Worm (Caenorhabditis elegans) whole organism, L1 larva: ENCODE data around the gene nhr-180.

Experiments
- Y116A8C.19 ChIP-seq: sonication (generic microtip); optimal IDR thresholded peaks from 2 replicates; lab custom pipeline; 2016; ENCODE audit warnings: missing compliant biosample characterization, missing genetic modification characterization, borderline replicate concordance
- aha-1 ChIP-seq: fragments of 150-350 bp; optimal IDR thresholded peaks from 2 replicates; lab custom pipeline; 2014; ENCODE audit warnings: missing biosample characterization, missing genetic modification characterization
- alr-1 ChIP-seq: fragments of 200-800 bp; sonication (Bioruptor generic); optimal IDR thresholded peaks from 2 replicates; lab custom pipeline; 2018; ENCODE audit warnings: borderline replicate concordance, mild to moderate bottlenecking, missing genetic modification characterization, missing compliant biosample characterization
- aly-2 ChIP-seq: fragments of 150-350 bp; optimal IDR thresholded peaks from 2 replicates; lab custom pipeline; 2014; ENCODE audit warnings: missing biosample characterization, missing genetic modification characterization
- ceh-63 ChIP-seq: fragments of 200-800 bp; sonication (Bioruptor generic); optimal IDR thresholded peaks from 2 replicates; lab custom pipeline; 2018; ENCODE audit warnings: mild to moderate bottlenecking, missing genetic modification characterization, missing compliant biosample characterization
- ceh-8 ChIP-seq: fragments of 200-800 bp; sonication (Bioruptor generic); optimal IDR thresholded peaks from 2 replicates; lab custom pipeline; 2018; ENCODE audit warnings: mild to moderate bottlenecking, missing genetic modification characterization, moderate library complexity, missing compliant biosample characterization
- ceh-88 ChIP-seq: fragments of 200-800 bp; sonication (Bioruptor generic); IDR thresholded peaks from 2 replicates; pipeline ENCODE4 v1.3.6; 2022; ENCODE audit warnings: missing genetic modification characterization, missing compliant biosample characterization
- ces-1 ChIP-seq: fragments of 150-350 bp; optimal IDR thresholded peaks from 2 replicates; lab custom pipeline; 2014; ENCODE audit warnings: missing biosample characterization, missing genetic modification reagents, missing genetic modification characterization
- egl-27 ChIP-seq, 2 experiments: fragments of 150-350 bp in 1 of 2; sonication (generic microtip); optimal IDR thresholded peaks; 3 replicates each; lab custom pipeline; 2017 to 2018; ENCODE audit warnings: missing biosample characterization in 2 of 2, missing genetic modification characterization in 2 of 2, missing genetic modification reagents in 2 of 2
- ets-5 ChIP-seq: fragments of 200-800 bp; sonication (Bioruptor generic); IDR thresholded peaks from 2 replicates; pipeline ENCODE4 v1.3.6; 2022; ENCODE audit warnings: missing genetic modification characterization, missing compliant biosample characterization
- fkh-10 ChIP-seq: sonication (generic microtip); optimal IDR thresholded peaks from 2 replicates; lab custom pipeline; 2017; ENCODE audit warnings: missing biosample characterization, missing genetic modification reagents, missing genetic modification characterization
- fkh-4 ChIP-seq: sonication (generic microtip); optimal IDR thresholded peaks from 2 replicates; lab custom pipeline; 2016; ENCODE audit warnings: missing compliant biosample characterization, missing genetic modification characterization, borderline replicate concordance
- fkh-8 ChIP-seq: sonication (generic microtip); optimal IDR thresholded peaks from 2 replicates; lab custom pipeline; 2016; ENCODE audit warnings: mild to moderate bottlenecking, missing genetic modification characterization, missing compliant biosample characterization
- hlh-17 ChIP-seq: fragments of 200-800 bp; sonication (Bioruptor generic); optimal IDR thresholded peaks from 2 replicates; lab custom pipeline; 2018; ENCODE audit warnings: missing genetic modification characterization, mild to moderate bottlenecking, missing compliant biosample characterization, moderate library complexity, borderline replicate concordance
- hlh-4 ChIP-seq: sonication (generic microtip); optimal IDR thresholded peaks from 2 replicates; lab custom pipeline; 2016; ENCODE audit warnings: mild to moderate bottlenecking, missing genetic modification characterization, missing compliant biosample characterization
- irx-1 ChIP-seq: sonication (generic microtip); optimal IDR thresholded peaks from 2 replicates; lab custom pipeline; 2016; ENCODE audit warnings: missing genetic modification characterization, missing compliant biosample characterization
- jun-1 ChIP-seq: fragments of 150-350 bp; optimal IDR thresholded peaks from 2 replicates; lab custom pipeline; 2014; ENCODE audit warnings: missing biosample characterization, missing genetic modification reagents, missing genetic modification characterization
- lin-39 ChIP-seq: fragments of 150-350 bp; optimal IDR thresholded peaks from 2 replicates; lab custom pipeline; 2014; ENCODE audit warnings: missing biosample characterization, missing genetic modification reagents, missing genetic modification characterization
- lir-3 ChIP-seq: sonication (generic microtip); optimal IDR thresholded peaks from 2 replicates; lab custom pipeline; 2016; ENCODE audit warnings: mild to moderate bottlenecking, missing genetic modification characterization, moderate library complexity, missing compliant biosample characterization; ENCODE audit not compliant: poor library complexity
- mab-9 ChIP-seq: fragments of 200-800 bp; sonication (Bioruptor generic); IDR thresholded peaks from 2 replicates; pipeline ENCODE4 v1.3.6; 2022; ENCODE audit warnings: missing genetic modification reagents, missing genetic modification characterization, missing compliant biosample characterization
- mef-2 ChIP-seq: fragments of 150-350 bp; optimal IDR thresholded peaks from 2 replicates; lab custom pipeline; 2014; ENCODE audit warnings: missing biosample characterization, missing genetic modification characterization
- mep-1 ChIP-seq: fragments of 150-350 bp; optimal IDR thresholded peaks from 2 replicates; lab custom pipeline; 2014; ENCODE audit warnings: missing biosample characterization, missing genetic modification characterization
- nhr-12 ChIP-seq: sonication (generic microtip); optimal IDR thresholded peaks from 2 replicates; lab custom pipeline; 2017; ENCODE audit warnings: missing biosample characterization, missing genetic modification characterization
- nhr-19 ChIP-seq: fragments of 200-800 bp; sonication (Bioruptor generic); conservative IDR thresholded peaks from 2 replicates; pipeline ENCODE4 v1.3.6; 2022; ENCODE audit warnings: missing genetic modification characterization, missing compliant biosample characterization
- nhr-20 ChIP-seq: sonication (generic microtip); optimal IDR thresholded peaks from 2 replicates; lab custom pipeline; 2016; ENCODE audit warnings: mild to moderate bottlenecking, missing genetic modification characterization, missing compliant biosample characterization
- nhr-237 ChIP-seq: fragments of 150-350 bp; optimal IDR thresholded peaks from 2 replicates; lab custom pipeline; 2014; ENCODE audit warnings: missing biosample characterization, missing genetic modification characterization
- nhr-71 ChIP-seq: sonication (generic microtip); optimal IDR thresholded peaks from 2 replicates; lab custom pipeline; 2016; ENCODE audit warnings: mild to moderate bottlenecking, missing genetic modification characterization, moderate library complexity, missing compliant biosample characterization
- nhr-76 ChIP-seq: sonication (generic microtip); optimal IDR thresholded peaks from 2 replicates; lab custom pipeline; 2017; ENCODE audit warnings: missing biosample characterization, missing genetic modification characterization
- nhr-85 ChIP-seq: sonication (generic microtip); peaks from one replicate; lab custom pipeline; 2016; ENCODE audit warnings: missing genetic modification characterization, inconsistent platforms, missing compliant biosample characterization
- nhr-90 ChIP-seq: sonication (generic microtip); optimal IDR thresholded peaks from 2 replicates; lab custom pipeline; 2016; ENCODE audit warnings: mild to moderate bottlenecking, missing genetic modification characterization, missing compliant biosample characterization; ENCODE audit not compliant: poor library complexity
- skn-1 ChIP-seq: fragments of 150-350 bp; optimal IDR thresholded peaks from 2 replicates; lab custom pipeline; 2014; ENCODE audit warnings: missing biosample characterization, missing genetic modification characterization
- snu-23 ChIP-seq: sonication (generic microtip); optimal IDR thresholded peaks from 2 replicates; lab custom pipeline; 2016; ENCODE audit warnings: missing genetic modification characterization, missing compliant biosample characterization
- sox-4 ChIP-seq: sonication (generic microtip); optimal IDR thresholded peaks from 2 replicates; lab custom pipeline; 2016; ENCODE audit warnings: missing genetic modification characterization, missing compliant biosample characterization
- sptf-1 ChIP-seq: fragments of 150-350 bp; optimal IDR thresholded peaks from 2 replicates; lab custom pipeline; 2014; ENCODE audit warnings: missing biosample characterization, missing genetic modification characterization
- sup-37 ChIP-seq: fragments of 200-800 bp; sonication (Bioruptor generic); optimal IDR thresholded peaks from 2 replicates; lab custom pipeline; 2018; ENCODE audit warnings: mild to moderate bottlenecking, missing genetic modification characterization, missing compliant biosample characterization
- swsn-7 ChIP-seq: sonication (generic microtip); optimal IDR thresholded peaks from 2 replicates; lab custom pipeline; 2016; ENCODE audit warnings: missing genetic modification characterization, missing compliant biosample characterization
- tlp-1 ChIP-seq: fragments of 150-350 bp; optimal IDR thresholded peaks from 2 replicates; lab custom pipeline; 2014; ENCODE audit warnings: missing biosample characterization, missing genetic modification characterization
- unc-30 ChIP-seq: sonication (generic microtip); optimal IDR thresholded peaks from 2 replicates; lab custom pipeline; 2017; ENCODE audit warnings: missing biosample characterization, missing genetic modification characterization
- unc-98 ChIP-seq: fragments of 200-800 bp; sonication (Bioruptor generic); IDR thresholded peaks from 2 replicates; pipeline ENCODE4 v1.3.6; 2022; ENCODE audit warnings: missing genetic modification characterization, missing compliant biosample characterization
- vab-15 ChIP-seq: sonication (generic microtip); optimal IDR thresholded peaks from 2 replicates; lab custom pipeline; 2017; ENCODE audit warnings: missing genotype, mild to moderate bottlenecking, missing genetic modification characterization, missing compliant biosample characterization
- xbp-1 ChIP-seq: sonication (generic microtip); optimal IDR thresholded peaks from 2 replicates; lab custom pipeline; 2016; ENCODE audit warnings: missing genetic modification characterization, missing compliant biosample characterization
- ztf-11 ChIP-seq, 2 experiments: sonication (generic microtip); optimal IDR thresholded peaks; 2 replicates each; lab custom pipeline; 2016 to 2017; ENCODE audit warnings: missing genetic modification characterization in 2 of 2, missing biosample characterization in 1 of 2, missing compliant biosample characterization in 1 of 2

nhr-180 gene

DNA sequence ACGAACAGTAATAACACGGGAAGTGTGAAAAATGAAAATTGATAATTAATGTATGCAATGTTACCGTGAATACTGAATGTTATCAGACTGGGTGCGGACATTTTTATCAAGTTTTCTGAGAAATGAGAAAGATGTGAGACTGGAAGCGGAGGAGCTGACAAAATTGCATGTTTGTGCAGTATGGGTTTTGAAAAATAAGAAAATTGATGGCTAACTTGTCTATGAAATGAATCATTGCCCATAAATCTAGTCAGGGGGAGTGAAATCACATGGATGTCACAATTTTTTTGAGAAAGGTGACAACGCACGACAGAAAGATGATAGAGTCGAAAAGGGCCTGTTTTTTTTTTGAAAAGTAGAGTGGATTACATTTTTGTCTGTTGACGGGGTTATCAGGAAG is 4.0 kb upstream of the nhr-180 start, which contains the start of gene sru-24:
Gene sru-24, minus strand, starts transcription at position 101 of the 400 bp plus-strand sequence.
- peak; percentile 6 for TF ChIP-seq nhr-85 (tag; lab: Kevin White, UChicago)
- TF ChIP-seq mab-9 (GFP tag; lab: Robert Waterston, UW), result no peak

DNA sequence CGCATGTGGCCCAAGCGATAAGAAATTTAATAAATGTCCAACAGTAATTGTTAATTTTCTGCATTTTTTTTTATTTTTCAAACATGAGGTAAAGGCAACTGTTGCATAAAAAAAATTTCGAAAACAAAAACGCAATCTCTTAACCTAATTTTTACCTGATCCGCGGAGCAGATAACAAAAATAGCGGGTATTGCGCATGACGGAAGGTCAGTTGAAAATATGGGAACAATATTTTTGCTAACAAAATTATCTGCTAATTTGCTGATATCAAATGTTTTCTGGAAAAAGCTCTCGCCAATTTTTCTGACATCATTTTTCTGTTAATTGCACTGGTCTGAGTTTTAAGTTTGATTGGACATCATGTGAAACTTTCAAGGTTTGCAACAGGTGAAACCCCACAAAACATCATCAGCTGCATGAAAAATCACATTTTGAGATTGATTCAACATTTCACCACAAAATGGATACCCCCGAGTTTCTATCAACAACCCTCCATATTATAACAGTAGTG is 2.9 kb downstream of the nhr-180 start, which contains the start of the genes F31F4.11 and srh-266:
Gene F31F4.11, minus strand, starts transcription at position 101 of the 511 bp plus-strand sequence.
Gene srh-266, plus strand, starts transcription at position 461 of the 511 bp plus-strand sequence.
- TF ChIP-seq ets-5 (GFP tag; lab: Robert Waterston, UW) (no peak), hlh-4 (tag; lab: Kevin White, UChicago) (peak; percentile 14), mef-2 (tag; lab: Kevin White, UChicago) (no peak), unc-30 (no peak), unc-98 (GFP tag; lab: Robert Waterston, UW) (no peak), vab-15 (tag; lab: Kevin White, UChicago) (no peak)

DNA sequence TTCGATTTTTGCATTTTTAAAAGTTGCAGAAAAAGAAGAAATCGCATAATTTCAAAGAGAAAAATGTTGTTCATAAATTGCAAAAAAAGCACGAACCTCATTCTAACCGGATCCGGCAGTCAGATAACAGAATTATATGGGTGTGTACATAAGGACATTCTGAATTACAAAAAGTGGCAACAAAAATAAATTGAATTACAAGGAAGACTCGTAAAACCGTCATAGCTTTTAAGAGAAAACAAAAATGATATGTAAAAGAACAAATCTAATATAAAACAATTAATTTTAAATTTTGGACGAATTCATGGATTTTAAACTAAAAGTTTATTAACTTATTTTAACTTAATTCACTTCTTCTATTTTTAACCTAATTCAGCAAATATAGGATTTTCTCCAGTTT is 7.1 kb downstream of the nhr-180 start, which contains the start of gene F31F4.17:
Gene F31F4.17, minus strand, starts transcription at position 101 of the 400 bp plus-strand sequence.
- no peak for TF ChIP-seq nhr-71 (tag; lab: Kevin White, UChicago)
- no peak for TF ChIP-seq mab-9 (GFP tag; lab: Robert Waterston, UW)
- TF ChIP-seq lir-3 (tag; lab: Kevin White, UChicago), result no peak
- TF ChIP-seq nhr-76, result no peak
- TF ChIP-seq ces-1, result no peak
- TF ChIP-seq hlh-17 (GFP tag; lab: Kevin White, UChicago), result no peak
- no peak for TF ChIP-seq irx-1 (tag; lab: Kevin White, UChicago)
- TF ChIP-seq nhr-90 (tag; lab: Kevin White, UChicago), result no peak
- TF ChIP-seq, all 84 proteins: peak for 0

DNA sequence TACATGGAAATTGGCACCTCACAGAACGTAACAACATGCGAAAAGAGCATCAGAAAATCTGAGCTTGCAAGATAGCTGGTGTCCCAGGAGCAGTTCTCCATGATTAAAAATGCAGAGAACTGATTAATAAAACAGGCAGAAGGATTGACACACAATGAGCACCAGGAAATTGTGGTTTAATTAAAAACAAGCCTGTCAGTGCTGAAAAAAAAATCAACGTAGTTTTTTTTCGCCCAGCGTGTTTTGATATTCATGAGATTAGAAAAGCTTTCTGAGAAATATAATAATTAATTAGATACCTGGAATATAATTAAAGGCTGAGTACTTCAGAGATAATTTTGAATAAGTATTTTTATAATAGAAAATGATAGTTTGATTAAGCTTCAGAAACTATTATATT is 9.6 kb downstream of the nhr-180 start, which contains the start of gene srh-246:
Gene srh-246, minus strand, starts transcription at position 101 of the 400 bp plus-strand sequence.
- TF ChIP-seq ceh-63 (GFP tag; lab: Kevin White, UChicago) (no peak), nhr-76 (no peak), fkh-8 (no peak), nhr-19 (GFP tag; lab: Robert Waterston, UW) (no peak), snu-23 (GFP tag; lab: Kevin White, UChicago) (no peak), mep-1 (tag; lab: Kevin White, UChicago) (no peak), irx-1 (tag; lab: Kevin White, UChicago) (no peak), nhr-237 (tag; lab: Kevin White, UChicago) (no peak), fkh-10 (GFP tag; lab: Kevin White, UChicago) (no peak)

DNA sequence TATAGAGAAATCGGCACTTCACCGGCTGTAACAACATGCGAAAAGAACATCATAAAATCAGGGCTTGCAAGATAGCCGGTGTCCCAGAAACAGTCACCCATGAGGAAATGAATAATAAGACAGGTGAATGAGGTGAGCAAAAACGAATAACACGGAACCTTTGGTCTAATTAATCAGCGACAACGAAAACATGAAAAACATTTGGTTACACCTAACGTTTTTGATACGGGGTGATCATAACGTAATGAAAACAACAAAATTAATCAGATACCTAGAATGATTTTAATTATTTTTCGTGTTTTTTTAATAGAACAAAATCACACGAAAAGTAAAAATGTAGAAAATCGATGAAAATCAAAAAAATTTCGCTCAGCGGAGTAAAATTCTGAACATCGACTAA is 11.5 kb downstream of the nhr-180 start, which contains the start of gene srh-245:
Gene srh-245, minus strand, starts transcription at position 101 of the 400 bp plus-strand sequence.
- TF ChIP-seq egl-27 (tag; optimal IDR thresholded peaks at IDR 0.05; lab: Kevin White, UChicago) (no peak), irx-1 (tag; lab: Kevin White, UChicago) (no peak), tlp-1 (no peak), aly-2 (no peak), swsn-7 (no peak), aha-1 (tag; lab: Kevin White, UChicago) (no peak), nhr-12 (tag; lab: Kevin White, UChicago) (no peak), ceh-8 (GFP tag; lab: Kevin White, UChicago) (no peak), skn-1 (tag; lab: Kevin White, UChicago) (no peak)

DNA sequence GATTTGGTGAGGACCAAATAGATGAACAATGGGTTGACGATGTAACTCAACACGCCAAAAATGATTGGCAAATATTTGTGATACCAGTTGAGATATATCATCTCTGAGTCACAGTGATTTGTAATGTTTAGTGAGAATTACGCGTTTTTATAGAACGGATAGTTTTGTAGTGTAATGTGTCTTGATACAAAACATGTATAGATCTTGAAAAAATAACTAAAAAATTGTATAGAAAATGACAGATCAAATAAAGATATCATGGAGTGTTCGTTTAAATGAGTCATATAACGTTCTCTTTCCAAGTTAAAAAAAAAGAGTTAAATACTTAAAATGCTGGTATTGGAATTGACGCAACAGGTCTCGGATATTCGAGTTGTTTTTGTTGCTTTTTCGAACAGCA is 12.9 kb downstream of the nhr-180 start, which contains the start of gene srj-6:
Gene srj-6, minus strand, starts transcription at position 101 of the 400 bp plus-strand sequence.
- TF ChIP-seq nhr-20 (tag; lab: Kevin White, UChicago), result no peak
- no peak for TF ChIP-seq unc-30
- no peak for TF ChIP-seq sptf-1 (tag; lab: Kevin White, UChicago)
- TF ChIP-seq lin-39 (tag; lab: Kevin White, UChicago), result no peak
- TF ChIP-seq sup-37 (GFP tag; lab: Kevin White, UChicago), result no peak
- no peak for TF ChIP-seq ztf-11 (tag; optimal IDR thresholded peaks at IDR 0.05; lab: Kevin White, UChicago)
- TF ChIP-seq ceh-88 (GFP tag; lab: Robert Waterston, UW), result no peak
- no peak for TF ChIP-seq alr-1 (tag; lab: Kevin White, UChicago)
- TF ChIP-seq xbp-1 (tag; lab: Kevin White, UChicago), result no peak
- no peak for TF ChIP-seq fkh-4 (tag; lab: Kevin White, UChicago)
- no peak for TF ChIP-seq ets-5 (GFP tag; lab: Robert Waterston, UW)
- TF ChIP-seq nhr-237 (tag; lab: Kevin White, UChicago), result no peak
- no peak for TF ChIP-seq tlp-1
- no peak for TF ChIP-seq jun-1
- no peak for TF ChIP-seq Y116A8C.19 (tag; lab: Kevin White, UChicago)
- TF ChIP-seq sox-4 (tag; lab: Kevin White, UChicago), result no peak
